Fruit fly (Drosophila melanogaster) whole organism, prepupa: ENCODE measurements around the gene TwdlB.

Experiments used
- CG10631 ChIP-seq: fragments of 200-800 bp; sonication (Bioruptor generic); optimal IDR thresholded peaks from 2 replicates; lab custom pipeline; 2016; ENCODE audit warnings: missing biosample characterization, missing genetic modification characterization
- CG10669 ChIP-seq: fragments of 200-800 bp; sonication (Bioruptor generic); optimal IDR thresholded peaks from 3 replicates; lab custom pipeline; 2018; ENCODE audit warnings: missing biosample characterization, mild to moderate bottlenecking, missing genetic modification characterization, moderate library complexity
- CG11294 ChIP-seq: fragments of 200-800 bp; sonication (Bioruptor generic); IDR thresholded peaks from 2 replicates; pipeline ENCODE4 v1.3.6; 2022; ENCODE audit warnings: missing biosample characterization, missing genetic modification characterization
- CG11902 ChIP-seq: fragments of 200-800 bp; sonication (Bioruptor generic); optimal IDR thresholded peaks from 3 replicates; lab custom pipeline; 2016; ENCODE audit warnings: missing biosample characterization, missing genetic modification characterization
- CG15336 ChIP-seq: fragments of 200-800 bp; sonication (Bioruptor generic); IDR thresholded peaks from 2 replicates; pipeline ENCODE4 v1.3.6; 2022; ENCODE audit warnings: missing biosample characterization, missing genetic modification characterization
- CG1621 ChIP-seq: fragments of 200-800 bp; sonication (Bioruptor generic); optimal IDR thresholded peaks from 3 replicates; lab custom pipeline; 2018; ENCODE audit warnings: missing biosample characterization, mild to moderate bottlenecking, missing genetic modification characterization
- CG16779 ChIP-seq: fragments of 200-800 bp; sonication (Bioruptor generic); optimal IDR thresholded peaks from 3 replicates; lab custom pipeline; 2017; ENCODE audit warnings: missing biosample characterization, mild to moderate bottlenecking, missing genetic modification characterization
- CG3032 ChIP-seq: fragments of 200-800 bp; optimal IDR thresholded peaks from 2 replicates; lab custom pipeline; 2019; ENCODE audit warnings: missing biosample characterization, mild to moderate bottlenecking, missing genetic modification characterization, moderate library complexity
- CG31627 ChIP-seq: fragments of 200-800 bp; sonication (Bioruptor generic); optimal IDR thresholded peaks from 3 replicates; lab custom pipeline; 2016; ENCODE audit warnings: missing biosample characterization, missing genetic modification characterization
- CG32006 ChIP-seq: fragments of 200-800 bp; sonication (Bioruptor generic); optimal IDR thresholded peaks from 3 replicates; lab custom pipeline; 2017; ENCODE audit warnings: missing biosample characterization, mild to moderate bottlenecking, missing genetic modification characterization
- CG34406 ChIP-seq: fragments of 200-800 bp; sonication (Bioruptor generic); optimal IDR thresholded peaks from 3 replicates; lab custom pipeline; 2016; ENCODE audit warnings: missing biosample characterization, missing genetic modification characterization
- CG3919 ChIP-seq: fragments of 200-800 bp; sonication (Bioruptor generic); optimal IDR thresholded peaks from 3 replicates; lab custom pipeline; 2016; ENCODE audit warnings: missing biosample characterization, missing genetic modification characterization
- CG4318 ChIP-seq: fragments of 200-800 bp; sonication (Bioruptor generic); optimal IDR thresholded peaks from 3 replicates; lab custom pipeline; 2017; ENCODE audit warnings: missing biosample characterization, mild to moderate bottlenecking, missing genetic modification characterization
- CG6792 ChIP-seq: fragments of 200-800 bp; sonication (Bioruptor generic); optimal IDR thresholded peaks from 3 replicates; lab custom pipeline; 2016; ENCODE audit warnings: missing biosample characterization, missing genetic modification characterization
- CG6854 ChIP-seq: fragments of 200-800 bp; sonication (Bioruptor generic); optimal IDR thresholded peaks from 2 replicates; lab custom pipeline; 2017; ENCODE audit warnings: missing biosample characterization, mild to moderate bottlenecking, missing genetic modification characterization
- CG8119 ChIP-seq: fragments of 200-800 bp; sonication (Bioruptor generic); IDR thresholded peaks from 3 replicates; pipeline ENCODE4 v1.3.6; 2022; ENCODE audit warnings: missing biosample characterization, missing genetic modification characterization
- CG8319 ChIP-seq: fragments of 200-800 bp; sonication (Bioruptor generic); optimal IDR thresholded peaks from 3 replicates; lab custom pipeline; 2016; ENCODE audit warnings: missing biosample characterization, missing genetic modification characterization
- CG8632 ChIP-seq: fragments of 200-800 bp; sonication (Bioruptor generic); optimal IDR thresholded peaks from 3 replicates; lab custom pipeline; 2016; ENCODE audit warnings: missing biosample characterization, missing genetic modification characterization
- Eip78C ChIP-seq: fragments of 200-800 bp; sonication (Bioruptor generic); peaks from one replicate; lab custom pipeline; 2016; ENCODE audit warnings: missing biosample characterization, missing genetic modification characterization
- Ets21C ChIP-seq: fragments of 200-800 bp; sonication (Bioruptor generic); optimal IDR thresholded peaks from 3 replicates; lab custom pipeline; 2016; ENCODE audit warnings: missing biosample characterization, missing genetic modification characterization
- Hr38 ChIP-seq: sonication (Bioruptor generic); optimal IDR thresholded peaks from 2 replicates; lab custom pipeline; 2016; ENCODE audit warnings: missing biosample characterization, missing genetic modification characterization
- Hr39 ChIP-seq: fragments of 200-800 bp; sonication (Bioruptor generic); optimal IDR thresholded peaks from 2 replicates; lab custom pipeline; 2016; ENCODE audit warnings: missing biosample characterization, missing genetic modification characterization
- Met ChIP-seq: fragments of 200-800 bp; sonication (Bioruptor generic); optimal IDR thresholded peaks from 3 replicates; lab custom pipeline; 2016; ENCODE audit warnings: missing biosample characterization, missing genetic modification characterization
- OdsH ChIP-seq: fragments of 200-800 bp; sonication (Bioruptor generic); optimal IDR thresholded peaks from 3 replicates; lab custom pipeline; 2016; ENCODE audit warnings: missing biosample characterization, missing genetic modification characterization
- Sox102F ChIP-seq: fragments of 200-800 bp; sonication (Bioruptor generic); optimal IDR thresholded peaks from 2 replicates; lab custom pipeline; 2016; ENCODE audit warnings: missing biosample characterization, mild to moderate bottlenecking, missing genetic modification characterization
- Sox15 ChIP-seq: fragments of 200-800 bp; sonication (Bioruptor generic); optimal IDR thresholded peaks from 3 replicates; lab custom pipeline; 2016; ENCODE audit warnings: missing biosample characterization, missing genetic modification characterization
- dac ChIP-seq: fragments of 200-800 bp; sonication (Bioruptor generic); optimal IDR thresholded peaks from 2 replicates; lab custom pipeline; 2017; ENCODE audit warnings: missing biosample characterization, mild to moderate bottlenecking, missing genetic modification characterization
- eg ChIP-seq: fragments of 200-800 bp; sonication (Bioruptor generic); IDR thresholded peaks from 3 replicates; pipeline ENCODE4 v1.3.6; 2022; ENCODE audit warnings: missing biosample characterization, missing genetic modification characterization
- esn ChIP-seq: fragments of 200-800 bp; sonication (Bioruptor generic); optimal IDR thresholded peaks from 2 replicates; lab custom pipeline; 2016; ENCODE audit warnings: missing biosample characterization, mild to moderate bottlenecking, missing genetic modification characterization, moderate library complexity
- fd59A ChIP-seq: fragments of 200-800 bp; sonication (Bioruptor generic); optimal IDR thresholded peaks from 2 replicates; lab custom pipeline; 2017; ENCODE audit warnings: missing biosample characterization, mild to moderate bottlenecking, missing genetic modification characterization, missing genetic modification reagents
- lz ChIP-seq: fragments of 200-800 bp; sonication (Bioruptor generic); optimal IDR thresholded peaks from 3 replicates; lab custom pipeline; 2016; ENCODE audit warnings: missing biosample characterization, missing genetic modification characterization
- net ChIP-seq: fragments of 200-800 bp; sonication (Bioruptor generic); optimal IDR thresholded peaks from 3 replicates; lab custom pipeline; 2016; ENCODE audit warnings: missing biosample characterization, missing genetic modification characterization
- pdm3 ChIP-seq: fragments of 200-800 bp; sonication (Bioruptor generic); optimal IDR thresholded peaks from 3 replicates; lab custom pipeline; 2016; ENCODE audit warnings: missing biosample characterization, missing genetic modification characterization
- salr ChIP-seq, 2 experiments: fragments of 200-800 bp; sonication (Bioruptor generic); optimal IDR thresholded peaks; 3 replicates each; lab custom pipeline; 2016 to 2018; ENCODE audit warnings: missing biosample characterization in 2 of 2, missing genetic modification characterization in 2 of 2, mild to moderate bottlenecking in 1 of 2
- ss ChIP-seq, 2 experiments: fragments of 200-800 bp; sonication (Bioruptor generic); optimal IDR thresholded peaks; 2 replicates in 1 of 2; 3 replicates in 1 of 2; lab custom pipeline; 2017 to 2018; ENCODE audit warnings: mild to moderate bottlenecking in 2 of 2, missing biosample characterization in 2 of 2, missing genetic modification characterization in 2 of 2, moderate library complexity in 1 of 2
- svp ChIP-seq: fragments of 200-800 bp; sonication (Bioruptor generic); peaks from one replicate; lab custom pipeline; 2016; ENCODE audit warnings: missing biosample characterization, missing genetic modification characterization
- topi ChIP-seq: fragments of 200-800 bp; sonication (Bioruptor generic); optimal IDR thresholded peaks from 3 replicates; lab custom pipeline; 2016; ENCODE audit warnings: missing biosample characterization, missing genetic modification characterization

The TwdlB gene

DNA sequence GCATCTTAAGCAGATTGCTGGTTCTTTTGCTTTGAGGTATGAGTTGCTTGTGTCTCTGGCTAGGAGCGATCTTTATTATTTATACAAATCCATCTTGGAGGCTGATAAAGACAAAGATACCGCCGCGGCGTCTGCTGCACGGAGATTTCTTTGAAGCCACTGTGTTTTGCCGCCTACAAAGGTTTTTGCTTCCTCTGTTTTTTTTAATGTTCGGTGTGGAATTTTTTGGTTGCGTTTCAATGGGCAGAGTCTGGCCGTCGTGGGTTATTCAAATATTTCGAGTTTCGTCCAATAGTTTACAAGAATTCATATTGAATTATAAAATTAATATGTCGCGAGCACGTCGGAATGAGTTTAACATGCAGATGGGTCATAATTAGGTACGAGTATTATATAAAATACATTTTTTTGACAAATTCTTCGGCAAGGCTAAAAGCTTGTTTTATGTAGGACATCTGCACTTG, at the start of gene TwdlB:
Gene TwdlB (minus strand): TSS at position 51 of the 464 bp plus-strand sequence.
- TF ChIP-seq CG1621 (tag; lab: Kevin White, UChicago) (no peak), CG8632 (no peak), CG6854 (no peak), fd59A (GFP tag; lab: Kevin White, UChicago) (no peak), CG10631 (no peak), eg (no peak), OdsH (GFP tag; lab: Kevin White, UChicago) (no peak), esn (GFP tag; lab: Kevin White, UChicago) (no peak), CG4318 (GFP tag; lab: Kevin White, UChicago) (no peak), ss (GFP tag; optimal IDR thresholded peaks at IDR 0.05; lab: Kevin White, UChicago) (no peak), Hr39 (GFP tag; lab: Kevin White, UChicago) (no peak), CG16779 (no peak), Met (no peak), CG6792 (GFP tag; lab: Kevin White, UChicago) (no peak), CG8319 (GFP tag; lab: Kevin White, UChicago) (no peak)

DNA sequence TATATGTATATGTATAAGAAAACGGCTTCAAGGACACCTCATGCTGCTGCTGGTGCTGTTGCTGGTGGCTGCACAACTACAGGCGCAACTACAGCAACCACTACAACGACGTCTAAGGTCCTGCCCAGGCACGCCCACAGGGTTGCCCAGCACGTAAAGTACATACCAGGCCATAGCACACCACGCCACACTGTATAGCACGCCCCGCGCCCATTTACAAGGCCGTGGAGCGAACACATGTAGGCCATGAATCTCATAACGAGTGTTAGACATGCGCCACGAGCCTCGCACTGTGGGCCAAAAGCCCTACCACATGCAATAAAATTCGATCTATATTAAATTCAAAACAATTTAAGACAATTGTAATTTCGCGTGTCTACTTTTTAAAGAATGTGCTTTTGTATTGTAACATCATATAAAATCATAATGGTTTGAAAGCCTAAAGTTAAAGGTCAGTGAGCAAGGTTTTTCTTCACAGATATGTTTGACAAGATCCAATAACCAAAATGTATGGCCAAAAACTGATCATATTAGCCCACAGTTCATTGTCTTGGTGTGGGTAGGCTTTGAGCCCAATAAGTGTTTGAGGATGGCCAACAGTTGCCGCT, 48.3 kb upstream of the TwdlB start:
- TF ChIP-seq Eip78C, result no peak
- TF ChIP-seq CG32006 (GFP tag; lab: Kevin White, UChicago), result peak; percentile 6
- no peak for TF ChIP-seq CG16779

DNA sequence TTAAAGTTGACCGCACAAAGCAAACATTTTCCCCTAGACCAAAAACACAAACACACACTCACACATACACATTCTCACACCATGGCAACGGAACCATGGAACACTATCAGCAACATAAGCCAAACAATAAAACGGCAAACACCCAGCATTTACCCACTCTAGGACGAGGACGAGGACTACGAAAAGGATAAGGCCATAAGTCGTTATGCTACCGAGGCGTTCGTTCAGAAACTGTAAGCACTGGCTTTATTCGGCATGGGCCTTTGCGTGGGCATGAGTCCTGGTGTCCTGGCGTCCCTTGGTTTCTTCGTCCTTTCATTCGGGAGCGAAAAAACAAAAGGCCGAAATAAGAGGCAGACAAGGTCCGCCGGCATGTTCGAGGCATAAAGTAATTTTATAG, 46.9 kb upstream of the TwdlB start:
- TF ChIP-seq CG15336 (GFP tag; lab: Robert Waterston, UW), result no peak
- TF ChIP-seq salr (GFP tag; optimal IDR thresholded peaks at IDR 0.05; lab: Kevin White, UChicago), result no peak
- TF ChIP-seq CG4318 (GFP tag; lab: Kevin White, UChicago), result no peak
- no peak for TF ChIP-seq net (GFP tag; lab: Kevin White, UChicago)
- TF ChIP-seq CG8119, result no peak
- TF ChIP-seq CG10669 (GFP tag; lab: Kevin White, UChicago), result no peak
- TF ChIP-seq CG32006 (GFP tag; lab: Kevin White, UChicago), result no peak
- TF ChIP-seq Sox15, result no peak
- no peak for TF ChIP-seq svp (GFP tag; lab: Kevin White, UChicago)
- no peak for TF ChIP-seq Ets21C
- TF ChIP-seq Eip78C, result no peak
- TF ChIP-seq dac (GFP tag; lab: Kevin White, UChicago), result no peak
- no peak for TF ChIP-seq CG34406 (GFP tag; lab: Kevin White, UChicago)
- TF ChIP-seq, all 60 proteins: peak for 0

DNA sequence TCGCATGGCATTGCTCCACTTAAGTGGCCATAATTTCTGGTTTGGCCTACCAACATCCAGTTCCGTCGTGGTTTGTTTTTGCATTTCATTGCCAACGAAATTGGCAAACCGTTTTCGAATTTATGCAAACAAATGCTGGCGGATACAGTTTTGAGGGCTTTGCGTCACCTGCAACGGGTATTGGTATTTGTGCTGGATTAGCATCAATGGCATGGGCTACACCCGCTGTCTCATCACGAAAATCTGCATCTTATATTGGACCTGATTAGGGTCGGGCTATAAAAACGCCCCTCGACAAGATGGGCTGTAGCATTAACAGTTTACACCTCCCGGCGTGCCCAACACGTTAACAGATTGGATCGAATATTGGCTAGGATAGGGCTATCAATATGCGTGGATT, 32.8 kb upstream of the TwdlB start, which contains the start of gene Tb:
Gene Tb (plus strand): TSS at position 301 of the 400 bp plus-strand sequence.
- TF ChIP-seq CG11902 (GFP tag; lab: Kevin White, UChicago) (no peak), salr (GFP tag; optimal IDR thresholded peaks at IDR 0.05; lab: Kevin White, UChicago) (no peak), topi (no peak), lz (no peak), Hr39 (GFP tag; lab: Kevin White, UChicago) (no peak), dac (GFP tag; lab: Kevin White, UChicago) (no peak), Hr38 (GFP tag; lab: Kevin White, UChicago) (no peak), CG15336 (GFP tag; lab: Robert Waterston, UW) (no peak), CG3919 (GFP tag; lab: Kevin White, UChicago) (no peak), CG1621 (tag; lab: Kevin White, UChicago) (no peak), Met (no peak), CG8632 (no peak), CG11294 (GFP tag; lab: Robert Waterston, UW) (no peak), CG31627 (no peak), pdm3 (GFP tag; lab: Kevin White, UChicago) (no peak), CG3032 (no peak), Sox102F (GFP tag; lab: Kevin White, UChicago) (no peak)
- TF ChIP-seq, all 60 proteins: peak for 0
